Worm (Caenorhabditis elegans) whole organism, L1 larva: ENCODE results near the gene K11H12.9.

Experiments
- aly-2 ChIP-seq: fragments of 150-350 bp; optimal IDR thresholded peaks from 2 replicates; lab custom pipeline; 2014; ENCODE audit warnings: missing biosample characterization, missing genetic modification characterization
- ama-1 ChIP-seq: fragments of 150-350 bp; optimal IDR thresholded peaks from 2 replicates; lab custom pipeline; 2014
- blmp-1 ChIP-seq: fragments of 150-350 bp; optimal IDR thresholded peaks from 2 replicates; lab custom pipeline; 2014; ENCODE audit warnings: missing biosample characterization, missing genetic modification characterization
- ceh-82 ChIP-seq, 3 experiments: fragments of 150-350 bp in 1 of 3; sonication (generic microtip) in 2 of 3; optimal IDR thresholded peaks; 2 replicates each; lab custom pipeline; 2014 to 2017; ENCODE audit warnings: missing biosample characterization in 3 of 3, missing genetic modification characterization in 3 of 3
- egl-27 ChIP-seq, 2 experiments: fragments of 150-350 bp in 1 of 2; sonication (generic microtip); optimal IDR thresholded peaks; 3 replicates each; lab custom pipeline; 2017 to 2018; ENCODE audit warnings: missing biosample characterization in 2 of 2, missing genetic modification characterization in 2 of 2, missing genetic modification reagents in 2 of 2
- fkh-4 ChIP-seq: sonication (generic microtip); optimal IDR thresholded peaks from 2 replicates; lab custom pipeline; 2016; ENCODE audit warnings: missing compliant biosample characterization, missing genetic modification characterization, borderline replicate concordance
- hlh-4 ChIP-seq: sonication (generic microtip); optimal IDR thresholded peaks from 2 replicates; lab custom pipeline; 2016; ENCODE audit warnings: mild to moderate bottlenecking, missing genetic modification characterization, missing compliant biosample characterization
- hpl-2 ChIP-seq: fragments of 150-350 bp; optimal IDR thresholded peaks from 2 replicates; lab custom pipeline; 2014; ENCODE audit warnings: missing biosample characterization, missing genetic modification reagents, missing genetic modification characterization
- lin-15B ChIP-seq: fragments of 150-350 bp; sonication (generic microtip); optimal IDR thresholded peaks from 3 replicates; lab custom pipeline; 2014; ENCODE audit warnings: missing biosample characterization, missing genetic modification characterization
- nhr-237 ChIP-seq: fragments of 150-350 bp; optimal IDR thresholded peaks from 2 replicates; lab custom pipeline; 2014; ENCODE audit warnings: missing biosample characterization, missing genetic modification characterization
- snpc-4 ChIP-seq: fragments of 150-350 bp; optimal IDR thresholded peaks from 2 replicates; lab custom pipeline; 2014; ENCODE audit warnings: missing biosample characterization, missing genetic modification characterization
- unc-62 ChIP-seq: fragments of 150-350 bp; optimal IDR thresholded peaks from 2 replicates; lab custom pipeline; 2014; ENCODE audit warnings: missing biosample characterization, missing genetic modification reagents, missing genetic modification characterization
- zag-1 ChIP-seq: fragments of 150-350 bp; optimal IDR thresholded peaks from 2 replicates; lab custom pipeline; 2014; ENCODE audit warnings: missing biosample characterization, missing genetic modification characterization
- ztf-4 ChIP-seq: fragments of 150-350 bp; optimal IDR thresholded peaks from 2 replicates; lab custom pipeline; 2014; ENCODE audit warnings: missing biosample characterization, missing genetic modification characterization

DNA sequence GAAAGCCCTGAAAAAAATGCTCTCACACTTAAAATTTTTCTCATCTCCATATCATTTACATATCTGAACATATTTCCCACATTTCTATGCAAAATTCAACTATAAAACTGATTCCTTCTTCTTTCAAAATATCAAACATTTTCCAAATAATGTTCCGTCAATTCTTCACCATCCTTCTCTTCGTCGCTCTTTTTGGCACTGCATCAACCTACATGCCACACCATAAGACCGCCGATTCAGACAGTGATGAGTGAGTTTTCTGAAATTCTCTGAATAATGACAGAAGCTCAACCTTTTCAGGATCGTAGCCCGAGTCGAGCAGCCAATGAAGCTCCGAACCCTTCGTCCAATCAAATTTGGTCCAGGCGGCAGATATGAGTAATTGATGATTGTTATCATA lies 26.8 kb downstream of the K11H12.9 start, which contains the start of gene K11H12.5:
- TF ChIP-seq egl-27 (tag; optimal IDR thresholded peaks at IDR 0.05; lab: Kevin White, UChicago) (no peak), ztf-4 (no peak), snpc-4 (tag; lab: Kevin White, UChicago) (no peak), hlh-4 (tag; lab: Kevin White, UChicago) (no peak), blmp-1 (tag; lab: Kevin White, UChicago) (no peak), zag-1 (no peak), ceh-82 (tag; optimal IDR thresholded peaks at IDR 0.05; lab: Kevin White, UChicago) (no peak), lin-15B (tag; lab: Kevin White, UChicago) (no peak), unc-62 (GFP tag; lab: Kevin White, UChicago) (no peak), hpl-2 (GFP tag; lab: Kevin White, UChicago) (no peak), fkh-4 (tag; lab: Kevin White, UChicago) (no peak), ama-1 (lab: Kevin White, UChicago) (no peak), nhr-237 (no peak), aly-2 (tag; lab: Kevin White, UChicago) (no peak)
